Fruit fly (Drosophila melanogaster): ENCODE measurements around the gene Sod1.
A peak's percentile ranks its signal among the peaks of the same experiment; 100 is the strongest.

Sod1 gene

dm6 chr3L:11096195-11096908 lies 17.2 kb downstream of the Sod1 start, which contains the start of the genes CG46439, Iyd and CG33947:
Gene CG46439, minus strand, starts transcription at chr3L:11096245.
Gene Iyd, minus strand, starts transcription at chr3L:11096245.
Gene CG33947, plus strand, starts transcription at chr3L:11096496.
- no peak for TF ChIP-seq noc (tag; optimal IDR thresholded peaks at IDR 0.05)

- TF ChIP-seq noc (tag; optimal IDR thresholded peaks at IDR 0.05) = no peak
Measured at dm6 chr3L:11094279-11094678, 19.3 kb downstream of the Sod1 start.

DNA sequence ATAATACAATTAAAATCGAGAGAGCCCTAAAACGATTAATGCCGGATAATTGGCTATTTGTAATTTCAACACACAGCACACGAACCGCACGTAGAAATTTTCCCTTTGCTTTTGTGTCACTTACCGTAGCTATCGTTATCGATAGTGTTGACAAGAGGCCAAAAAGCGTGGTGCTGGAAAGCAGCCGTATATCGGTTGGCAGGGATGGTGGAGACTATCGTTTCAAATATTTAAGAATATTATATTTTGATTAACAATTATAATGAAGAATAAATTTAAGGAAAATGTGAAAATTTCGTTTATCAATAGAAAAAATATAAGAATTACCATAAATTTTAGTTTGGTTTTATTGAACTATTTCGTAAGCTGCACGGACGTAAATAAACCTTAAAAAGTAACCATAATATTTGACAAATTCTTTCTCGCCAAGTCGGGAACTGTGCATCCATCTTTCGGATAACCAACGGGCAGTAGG lies 20.5 kb downstream of the Sod1 start, which contains the start of gene JIL-1:
Gene JIL-1, minus strand, starts transcription at position 148 of the 475 bp plus-strand sequence.
- peak; percentile 18 for TF ChIP-seq noc (tag; optimal IDR thresholded peaks at IDR 0.05)

dm6 chr3L:11092610-11092961 lies 21.0 kb downstream of the Sod1 start:
- no peak for TF ChIP-seq noc (tag; optimal IDR thresholded peaks at IDR 0.05)

DNA sequence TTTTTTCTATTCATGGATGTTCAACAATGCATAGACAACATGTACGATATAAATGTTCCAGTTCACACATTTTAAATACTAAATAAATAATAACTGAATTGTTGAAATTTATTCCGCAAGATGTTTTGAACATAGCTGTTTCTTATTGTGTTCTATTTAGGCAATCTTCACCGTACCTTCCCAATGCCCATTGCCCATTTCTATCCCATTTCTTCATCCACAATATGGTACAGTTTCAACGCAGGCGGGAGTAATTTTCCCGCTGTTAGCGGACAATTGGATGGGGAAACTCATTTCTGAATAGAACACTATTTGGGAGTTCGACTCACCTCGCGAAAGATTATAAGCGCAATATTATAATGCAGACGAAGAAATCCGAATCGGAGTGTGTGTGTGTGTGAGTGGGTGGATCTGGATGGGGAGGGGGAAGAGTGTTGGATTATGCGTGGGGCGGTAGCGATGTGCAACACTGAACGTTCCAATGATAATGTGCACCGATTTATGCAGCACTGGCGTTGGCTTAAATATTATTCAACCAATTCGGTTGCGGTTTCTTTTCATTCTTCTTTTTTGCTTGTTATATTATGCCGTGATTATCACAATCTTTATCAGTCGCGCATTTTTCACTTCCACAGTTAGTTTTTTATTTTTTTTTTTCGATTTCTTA lies 21.5 kb downstream of the Sod1 start:
- TF ChIP-seq noc (tag; optimal IDR thresholded peaks at IDR 0.05) = peak; percentile 1

DNA sequence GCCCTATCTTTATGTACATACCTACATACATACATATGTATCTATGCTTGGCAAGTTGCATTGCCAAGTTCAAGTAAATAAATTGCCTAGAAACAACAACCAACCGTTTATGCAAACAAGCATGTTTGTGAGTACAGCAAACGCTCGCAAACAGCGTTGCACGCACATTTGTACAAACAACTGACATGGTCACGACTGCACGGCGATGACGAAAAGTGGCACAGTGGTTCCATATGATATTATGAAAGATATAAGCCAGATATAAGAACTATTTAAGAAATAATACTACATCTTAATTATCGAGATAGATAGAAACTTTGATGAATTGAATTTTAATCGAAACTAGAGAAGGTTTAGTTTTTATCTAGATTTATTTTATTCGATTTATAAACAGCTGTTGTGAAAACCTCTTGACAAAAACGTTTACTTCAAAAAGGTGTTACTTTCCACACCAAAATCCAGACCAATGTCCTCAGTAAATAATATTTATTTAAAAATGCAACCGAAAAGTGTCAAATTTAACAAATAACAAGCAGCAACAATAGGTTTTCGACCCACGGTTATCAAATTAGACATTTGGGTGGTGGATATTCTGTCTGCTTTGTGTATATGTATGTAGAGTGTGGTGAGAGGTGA lies 23.6 kb downstream of the Sod1 start:
- peak; percentile 81 for TF ChIP-seq noc (tag; optimal IDR thresholded peaks at IDR 0.05)

DNA sequence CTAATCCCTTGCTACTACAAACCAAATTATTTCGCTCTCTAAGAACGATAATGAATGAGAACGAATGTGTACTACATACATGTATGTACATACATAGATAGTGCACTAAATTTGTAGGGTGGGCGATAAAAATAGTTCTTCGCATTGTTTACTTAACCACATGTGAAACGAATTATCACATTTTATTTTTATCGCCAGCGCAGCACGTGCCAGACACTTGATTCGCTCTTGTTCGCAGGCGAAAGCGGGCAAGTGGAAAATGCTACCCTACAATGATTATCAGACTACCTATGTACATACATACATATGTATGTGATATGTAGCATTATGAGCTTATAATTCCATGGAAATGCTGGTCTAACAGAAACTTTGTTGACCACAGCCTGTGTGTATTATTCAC lies 27.7 kb downstream of the Sod1 start:
- TF ChIP-seq noc (tag; optimal IDR thresholded peaks at IDR 0.05) = no peak

- TF ChIP-seq noc (tag; optimal IDR thresholded peaks at IDR 0.05) = peak; percentile 93
Measured at dm6 chr3L:11084557-11085231, 28.8 kb downstream of the Sod1 start.

DNA sequence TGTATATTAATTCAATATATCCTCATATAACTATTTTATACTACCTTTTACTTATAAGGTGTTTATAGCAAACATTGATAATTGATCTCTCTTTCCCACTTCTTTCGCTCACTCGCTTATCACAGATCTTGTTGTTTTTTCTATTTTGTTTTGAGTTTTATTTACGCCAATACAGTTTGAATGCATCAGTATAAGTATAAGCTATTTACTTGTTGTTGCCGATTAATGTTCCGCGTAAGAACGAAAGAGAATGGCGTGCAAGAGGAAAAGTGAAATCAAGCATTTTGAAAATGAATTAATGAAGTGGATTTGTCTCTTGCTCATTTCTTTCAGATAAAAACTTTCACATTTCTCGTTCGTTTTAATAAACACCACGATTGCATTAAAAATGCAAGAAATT lies 29.9 kb downstream of the Sod1 start:
- TF ChIP-seq noc (tag; optimal IDR thresholded peaks at IDR 0.05) = no peak

DNA sequence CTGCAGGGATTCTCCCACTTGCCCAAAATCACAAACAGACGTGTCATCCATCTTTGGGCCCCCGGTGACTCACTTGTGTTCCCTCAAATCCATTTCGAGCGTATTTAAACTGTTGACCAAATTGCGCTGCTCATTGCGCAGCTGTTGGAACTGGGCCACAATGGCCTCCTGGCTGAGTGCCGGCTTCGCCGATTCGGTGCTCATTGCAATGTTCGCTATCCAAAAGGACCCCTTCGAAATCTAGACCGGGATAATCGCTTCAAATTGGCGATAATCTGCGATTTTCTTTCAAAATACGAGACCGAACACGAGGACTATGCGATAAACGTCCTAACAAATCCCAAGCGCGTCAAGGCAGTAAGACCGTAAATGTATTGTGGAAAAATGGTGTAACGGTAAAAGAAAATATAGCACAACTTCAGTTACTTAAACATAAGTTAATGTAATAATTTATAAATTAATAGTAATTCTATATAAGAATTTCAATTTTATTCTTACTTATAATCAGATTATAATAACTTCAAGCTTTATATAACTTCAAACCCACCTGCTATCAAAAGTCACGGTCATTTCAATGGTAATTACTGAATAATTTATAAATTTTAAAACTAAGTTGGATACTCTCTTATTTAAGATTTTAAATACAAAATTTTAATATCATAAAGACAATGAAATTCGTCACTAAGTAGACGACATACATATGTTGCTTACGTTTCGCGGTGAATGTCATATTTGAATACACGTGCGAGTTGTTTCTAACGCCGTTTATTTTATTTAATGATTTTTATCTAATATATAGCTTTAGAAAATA lies 39.3 kb downstream of the Sod1 start, which contains the start of the genes Pfdn2 and Noc1:
Gene Pfdn2, minus strand, starts transcription at position 346 of the 811 bp plus-strand sequence.
Gene Noc1, plus strand, starts transcription at position 727 of the 811 bp plus-strand sequence.
- no peak for TF ChIP-seq noc (tag; optimal IDR thresholded peaks at IDR 0.05)

DNA sequence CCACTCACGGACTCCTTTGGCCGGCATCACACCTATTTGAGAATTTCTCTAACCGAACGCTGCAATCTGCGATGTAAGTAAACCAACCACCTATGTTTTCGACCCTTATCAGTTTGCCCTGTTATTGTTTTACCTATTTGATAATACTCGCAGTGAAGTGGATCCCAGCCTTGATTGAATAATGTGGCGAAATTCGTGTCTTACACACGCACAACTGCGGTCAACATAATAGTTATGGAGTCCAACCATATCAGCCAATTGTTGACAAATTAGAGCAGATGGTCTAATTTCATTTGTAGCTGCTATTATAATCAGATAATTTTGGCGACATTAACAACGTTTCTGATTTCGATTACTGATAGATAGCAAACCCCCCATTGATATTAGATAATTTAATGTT lies 42.5 kb downstream of the Sod1 start:
- TF ChIP-seq noc (tag; optimal IDR thresholded peaks at IDR 0.05) = no peak

dm6 chr3L:11070372-11070854 lies 43.1 kb downstream of the Sod1 start, which contains the start of gene Mocs1:
Gene Mocs1, plus strand, starts transcription at chr3L:11070526.
- peak; percentile 67 for TF ChIP-seq noc (tag; optimal IDR thresholded peaks at IDR 0.05)

DNA sequence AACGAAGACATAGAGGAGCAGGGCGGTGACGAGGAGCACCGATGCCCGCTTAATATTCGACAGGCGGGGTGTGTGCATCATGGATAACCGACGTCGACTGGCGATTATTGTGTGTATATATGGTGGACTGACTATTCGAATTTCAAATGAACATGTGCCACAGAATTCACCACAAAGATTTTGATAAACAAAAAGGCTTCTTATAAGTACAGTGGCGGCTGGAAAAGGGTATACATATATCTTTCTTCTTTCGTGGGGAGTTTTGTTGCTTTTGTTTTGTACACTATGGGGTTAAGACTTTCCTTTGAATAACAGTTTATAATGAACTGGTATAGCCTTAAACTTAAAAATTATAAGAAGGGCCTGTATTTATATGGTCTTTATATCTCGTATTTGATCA lies 43.8 kb downstream of the Sod1 start, which contains the start of gene CG6310:
Gene CG6310, minus strand, starts transcription at position 101 of the 400 bp plus-strand sequence.
- no peak for TF ChIP-seq noc (tag; optimal IDR thresholded peaks at IDR 0.05)

dm6 chr3L:11065850-11066249 lies 47.7 kb downstream of the Sod1 start:
- TF ChIP-seq noc (tag; optimal IDR thresholded peaks at IDR 0.05) = no peak

dm6 chr3L:11064689-11065088 lies 48.9 kb downstream of the Sod1 start, which contains the start of the genes CG32075, CG45101 and SuUR:
Gene CG32075, minus strand, starts transcription at chr3L:11064941.
Gene CG45101, plus strand, starts transcription at chr3L:11064991.
Gene SuUR, plus strand, starts transcription at chr3L:11064991.
- peak; percentile 79 for TF ChIP-seq noc (tag; optimal IDR thresholded peaks at IDR 0.05)
